Worm (Caenorhabditis elegans): ENCODE results near the gene ina-1.

The ina-1 gene

ce11 chrIII:9199605-9200004 lies 27.0 kb upstream of the ina-1 start, which contains the start of gene ZC84.6:
Gene ZC84.6 (minus strand): TSS chrIII:9199705.
- TF ChIP-seq mel-28 (tag; optimal IDR thresholded peaks at IDR 0.05; ENCODE audit: borderline replicate concordance) (no peak), lin-40 (tag; optimal IDR thresholded peaks at IDR 0.05) (no peak), snpc-1.1 (tag; optimal IDR thresholded peaks at IDR 0.05; ENCODE audit: insufficient read depth) (no peak), egrh-3 (GFP tag; IDR thresholded peaks at IDR 0.05) (no peak), attf-5 (GFP tag; optimal IDR thresholded peaks at IDR 0.05) (no peak), bed-1 (GFP tag; IDR thresholded peaks at IDR 0.05) (no peak), ceh-91 (GFP tag; IDR thresholded peaks at IDR 0.05) (no peak), ama-1 (optimal IDR thresholded peaks at IDR 0.05) (no peak), ama-1 (GFP tag; optimal IDR thresholded peaks at IDR 0.05) (no peak), atf-7 (tag; optimal IDR thresholded peaks at IDR 0.05) (no peak), lin-54 (GFP tag; optimal IDR thresholded peaks at IDR 0.05) (no peak), ztf-18 (tag; optimal IDR thresholded peaks at IDR 0.05) (no peak), rec-8 (tag; optimal IDR thresholded peaks at IDR 0.05) (no peak), F33H1.4 (GFP tag; IDR thresholded peaks at IDR 0.05) (no peak), pbrm-1 (GFP tag; IDR thresholded peaks at IDR 0.05) (no peak), C17E4.6 (GFP tag; IDR thresholded peaks at IDR 0.05) (no peak), let-526 (GFP tag; IDR thresholded peaks at IDR 0.05) (no peak), athp-1 (tag; optimal IDR thresholded peaks at IDR 0.05) (no peak)

ce11 chrIII:9191091-9191490 lies 18.5 kb upstream of the ina-1 start, which contains the start of gene cls-3:
Gene cls-3 (minus strand): TSS chrIII:9191109.
- TF ChIP-seq mcd-1 (GFP tag; IDR thresholded peaks at IDR 0.05) (peak; percentile 24; the same call in 1 of the 2 replicates), F37B4.10 (GFP tag; IDR thresholded peaks at IDR 0.05) (no peak), ceh-27 (GFP tag; optimal IDR thresholded peaks at IDR 0.05) (no peak), nhr-90 (tag; optimal IDR thresholded peaks at IDR 0.05) (no peak), atf-7 (tag; optimal IDR thresholded peaks at IDR 0.05) (no peak), hmg-20 (GFP tag; IDR thresholded peaks at IDR 0.05) (no peak), dpl-1 (GFP tag; optimal IDR thresholded peaks at IDR 0.05) (peak; percentile 64), nhr-179 (tag; optimal IDR thresholded peaks at IDR 0.05) (no peak), nfya-1 (tag; optimal IDR thresholded peaks at IDR 0.05; ENCODE audit: borderline replicate concordance, insufficient read depth) (no peak), efl-1 (GFP tag; optimal IDR thresholded peaks at IDR 0.05) (peak; percentile 68)

ce11 chrIII:9185722-9186121 lies 13.1 kb upstream of the ina-1 start, which contains the start of gene ZC84.7:
Gene ZC84.7 (plus strand): TSS chrIII:9186022.
- TF ChIP-seq bed-1 (GFP tag; IDR thresholded peaks at IDR 0.05) (no peak), F52B5.7 (tag; optimal IDR thresholded peaks at IDR 0.05) (no peak), let-607 (tag; optimal IDR thresholded peaks at IDR 0.05) (no peak), hrde-1 (tag; optimal IDR thresholded peaks at IDR 0.05; ENCODE audit: borderline replicate concordance) (no peak), dpff-1 (tag; optimal IDR thresholded peaks at IDR 0.05) (no peak), T07F8.4 (tag; optimal IDR thresholded peaks at IDR 0.05) (no peak), athp-1 (tag; optimal IDR thresholded peaks at IDR 0.05) (no peak), nhr-27 (tag; optimal IDR thresholded peaks at IDR 0.05) (no peak)

DNA sequence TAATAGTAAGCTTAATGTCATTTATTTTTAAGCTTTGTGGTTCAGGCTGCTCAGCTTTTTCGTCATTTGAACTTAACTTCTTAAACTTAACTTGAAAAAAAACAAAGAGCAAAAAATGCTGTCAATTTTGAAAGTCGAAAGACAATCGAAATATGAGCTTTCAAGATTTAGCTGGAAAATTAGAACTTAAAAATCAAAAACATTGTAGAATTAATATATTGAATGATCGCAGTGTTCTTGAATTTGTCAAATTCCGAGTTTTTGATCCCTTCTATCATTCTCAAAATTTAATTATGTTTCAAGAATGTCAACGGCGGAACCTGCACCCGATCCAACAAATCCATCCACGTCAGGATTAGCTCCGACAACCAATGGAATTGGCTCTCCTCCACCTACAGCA lies 8.6 kb upstream of the ina-1 start, which contains the start of gene tax-4:
tax-4 (plus strand) TSS at position 301 of the 400 bp plus-strand sequence.
- TF ChIP-seq akir-1 (GFP tag; optimal IDR thresholded peaks at IDR 0.05) (no peak), rcor-1 (GFP tag; IDR thresholded peaks at IDR 0.05) (no peak)
